Fruit fly (Drosophila melanogaster): ENCODE measurements around the gene PIG-K.

PIG-K gene

DNA sequence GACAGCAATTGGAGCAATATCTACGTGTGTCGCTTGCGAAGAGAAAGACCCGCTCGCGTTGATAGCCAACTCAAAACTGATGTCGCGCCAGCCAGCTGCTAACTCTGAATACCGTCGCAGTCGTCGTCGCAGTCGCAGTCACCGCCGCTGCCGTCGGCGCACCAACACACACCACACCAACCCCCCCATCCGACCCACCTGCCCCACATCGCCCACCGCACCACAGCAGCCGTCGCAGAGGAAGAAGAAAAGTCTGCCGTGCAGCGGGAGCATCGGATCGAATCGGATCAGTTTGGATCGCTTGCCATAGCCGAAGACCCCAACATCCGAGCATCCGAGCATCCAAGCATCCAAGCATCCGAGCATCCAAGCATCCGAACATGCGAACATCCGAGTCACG, 27.2 kb upstream of the PIG-K start:
- no peak for TF ChIP-seq D (optimal IDR thresholded peaks at IDR 0.05)
- no peak for TF ChIP-seq D (GFP tag; optimal IDR thresholded peaks at IDR 0.05)
- TF ChIP-seq HLHmδ (GFP tag; optimal IDR thresholded peaks at IDR 0.05) = no peak
- no peak for TF ChIP-seq CG9215 (GFP tag; IDR thresholded peaks at IDR 0.05)
- no peak for TF ChIP-seq salm (tag; optimal IDR thresholded peaks at IDR 0.05)
- no peak for TF ChIP-seq sc (optimal IDR thresholded peaks at IDR 0.05)
- no peak for TF ChIP-seq sc (GFP tag; optimal IDR thresholded peaks at IDR 0.05)
- peak; percentile 11 for TF ChIP-seq odd (GFP tag; optimal IDR thresholded peaks at IDR 0.05)
- no peak for TF ChIP-seq CG1603 (tag; optimal IDR thresholded peaks at IDR 0.05)
- no peak for TF ChIP-seq ap (GFP tag; IDR thresholded peaks at IDR 0.05)
- no peak for TF ChIP-seq org-1 (GFP tag; optimal IDR thresholded peaks at IDR 0.05)
- TF ChIP-seq Aef1 (GFP tag; IDR thresholded peaks at IDR 0.05) = no peak
- no peak for TF ChIP-seq fd96Cb (tag; optimal IDR thresholded peaks at IDR 0.05)
- no peak for TF ChIP-seq CG12391 (tag; optimal IDR thresholded peaks at IDR 0.05)
- TF ChIP-seq cas (GFP tag; IDR thresholded peaks at IDR 0.05) = no peak
- no peak for TF ChIP-seq Gug (GFP tag; IDR thresholded peaks at IDR 0.05)
- TF ChIP-seq CG18619 (GFP tag; optimal IDR thresholded peaks at IDR 0.05) = no peak
- TF ChIP-seq CG7963 (GFP tag; IDR thresholded peaks at IDR 0.05; ENCODE audit: partially characterized antibody) = no peak
- peak; percentile 7; the same call in 1 of the 2 replicates for TF ChIP-seq CG13287 (GFP tag; IDR thresholded peaks at IDR 0.05; ENCODE audit: partially characterized antibody)
- TF ChIP-seq crol (GFP tag; IDR thresholded peaks at IDR 0.05) = peak; percentile 94
- no peak for TF ChIP-seq CG1832 (GFP tag; optimal IDR thresholded peaks at IDR 0.05)
- TF ChIP-seq CG4360 (GFP tag; IDR thresholded peaks at IDR 0.05) = 0 out of 2 replicates have a peak, but pooled peaks have one; percentile 9
- TF ChIP-seq CG10959 (GFP tag; IDR thresholded peaks at IDR 0.05) = no peak
- TF ChIP-seq CG11085 (GFP tag; IDR thresholded peaks at IDR 0.05) = no peak
- peak; percentile 19 for TF ChIP-seq Rfx (GFP tag; IDR thresholded peaks at IDR 0.05)
- no peak for TF ChIP-seq repo (GFP tag; optimal IDR thresholded peaks at IDR 0.05)
- peak; percentile 92 for TF ChIP-seq CG12769 (tag; optimal IDR thresholded peaks at IDR 0.05)
- no peak for TF ChIP-seq CG8281 (tag; optimal IDR thresholded peaks at IDR 0.05)
- TF ChIP-seq Sry-δ (GFP tag; optimal IDR thresholded peaks at IDR 0.05) = no peak
- no peak for TF ChIP-seq CG8388 (GFP tag; optimal IDR thresholded peaks at IDR 0.05)
- TF ChIP-seq ind (GFP tag; optimal IDR thresholded peaks at IDR 0.05) = no peak
- peak; percentile 43; the same call in 1 of the 2 replicates for TF ChIP-seq chm (GFP tag; IDR thresholded peaks at IDR 0.05)
- no peak for TF ChIP-seq CG2678 (tag; optimal IDR thresholded peaks at IDR 0.05)
- no peak for TF ChIP-seq Lhr (GFP tag; optimal IDR thresholded peaks at IDR 0.05)
- TF ChIP-seq gem (tag; optimal IDR thresholded peaks at IDR 0.05) = no peak
- no peak for TF ChIP-seq CG3847 (GFP tag; IDR thresholded peaks at IDR 0.05)
- no peak for TF ChIP-seq CG9437 (GFP tag; optimal IDR thresholded peaks at IDR 0.05)
- no peak for TF ChIP-seq CG10654 (GFP tag; optimal IDR thresholded peaks at IDR 0.05)
- no peak for TF ChIP-seq ab (GFP tag; optimal IDR thresholded peaks at IDR 0.05)
- 0 out of 2 replicates have a peak, but pooled peaks have one; percentile 24 for TF ChIP-seq bowl (GFP tag; IDR thresholded peaks at IDR 0.05)
- TF ChIP-seq fu2 (GFP tag; optimal IDR thresholded peaks at IDR 0.05) = no peak
- TF ChIP-seq wor (GFP tag; IDR thresholded peaks at IDR 0.05) = no peak
- no peak for TF ChIP-seq eve (GFP tag; optimal IDR thresholded peaks at IDR 0.05)
- TF ChIP-seq unpg (GFP tag; optimal IDR thresholded peaks at IDR 0.05) = no peak
- TF ChIP-seq CG11247 (GFP tag; IDR thresholded peaks at IDR 0.05) = no peak
- TF ChIP-seq ewg (GFP tag; optimal IDR thresholded peaks at IDR 0.05) = no peak
- TF ChIP-seq CG17359 (tag; optimal IDR thresholded peaks at IDR 0.05) = no peak
- TF ChIP-seq Adf1 (GFP tag; IDR thresholded peaks at IDR 0.05) = peak; percentile 95
- no peak for TF ChIP-seq eyg (GFP tag; optimal IDR thresholded peaks at IDR 0.05)
- TF ChIP-seq Dref (GFP tag; IDR thresholded peaks at IDR 0.05) = no peak
- peak; percentile 98 for TF ChIP-seq Deaf1 (tag; optimal IDR thresholded peaks at IDR 0.05)
- TF ChIP-seq MTF-1 (GFP tag; optimal IDR thresholded peaks at IDR 0.05; ENCODE audit: borderline replicate concordance) = peak; percentile 16
